Fruit fly (Drosophila melanogaster): Measurements from ENCODE around the gene Bin1.

Gene Bin1

DNA sequence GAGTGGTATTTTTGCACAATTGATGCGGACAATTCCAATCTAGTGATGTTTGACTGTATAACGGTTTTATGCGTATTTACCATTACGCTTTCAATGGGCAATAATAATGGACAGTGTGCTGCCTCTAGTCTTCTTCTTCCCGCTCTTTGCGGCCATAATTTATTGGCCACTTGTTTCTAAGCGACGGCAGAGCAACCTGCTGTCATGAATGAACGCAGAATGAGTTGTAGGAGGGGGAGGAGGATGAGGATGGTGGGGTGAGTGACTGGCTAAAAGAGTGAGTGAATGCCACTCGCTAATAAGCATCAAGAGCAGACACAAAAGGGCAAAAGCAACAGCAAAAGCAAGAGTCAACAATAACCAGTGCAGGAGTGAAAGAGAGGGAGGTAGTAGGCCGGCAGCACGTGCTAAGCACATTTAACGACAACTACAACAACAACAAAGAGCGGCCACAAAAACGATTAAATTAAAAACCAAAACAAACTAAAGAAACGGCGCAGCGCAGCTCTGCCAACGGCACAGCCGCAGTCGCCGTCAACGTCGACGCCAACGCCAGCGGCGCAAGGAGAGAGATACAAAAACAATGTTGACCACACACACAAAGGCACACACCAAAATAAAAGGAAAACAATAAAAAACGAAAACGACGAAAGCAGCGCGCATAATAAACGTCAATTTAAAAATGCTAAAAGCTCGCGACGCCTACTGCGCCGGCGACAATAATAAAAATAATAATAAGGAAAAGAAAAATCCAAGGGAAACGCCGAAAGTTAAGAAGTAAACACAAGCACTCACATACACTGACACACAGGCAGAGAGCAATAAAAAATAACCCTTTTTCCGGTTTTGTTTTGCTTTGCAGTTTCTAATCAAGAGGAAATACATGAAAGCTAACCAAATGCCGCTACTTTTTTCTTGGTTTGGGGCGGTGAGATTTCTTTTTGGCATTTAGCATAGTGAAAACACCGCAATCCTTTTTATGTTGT, 39.6 kb upstream of the Bin1 start:
- no peak for TF ChIP-seq psq (optimal IDR thresholded peaks at IDR 0.05)

DNA sequence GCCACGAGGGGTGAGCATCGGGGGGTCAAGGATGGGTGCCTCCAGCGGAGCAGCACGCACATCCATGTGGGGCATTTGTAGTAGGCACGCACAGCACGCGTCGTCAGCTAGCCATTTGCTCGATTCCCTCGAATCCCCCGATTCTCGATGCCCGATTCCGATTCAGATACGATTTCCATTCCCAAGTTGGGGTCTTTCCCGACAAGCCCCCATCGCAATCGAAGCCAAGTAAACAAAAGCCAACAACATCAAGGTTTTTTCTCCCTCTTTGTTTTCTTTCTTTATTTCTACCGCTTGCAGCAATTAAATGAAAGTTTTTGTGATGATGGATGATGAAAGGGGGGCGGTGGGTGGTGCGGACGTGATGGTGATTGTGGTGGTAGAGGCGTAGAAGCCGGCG, 37.7 kb upstream of the Bin1 start:
- TF ChIP-seq psq (optimal IDR thresholded peaks at IDR 0.05) (no peak), ttk (optimal IDR thresholded peaks at IDR 0.05) (no peak), h (optimal IDR thresholded peaks at IDR 0.05) (no peak), insv (optimal IDR thresholded peaks at IDR 0.05) (no peak), Sin3A (optimal IDR thresholded peaks at IDR 0.05) (no peak), Myc (optimal IDR thresholded peaks at IDR 0.05) (no peak)

DNA sequence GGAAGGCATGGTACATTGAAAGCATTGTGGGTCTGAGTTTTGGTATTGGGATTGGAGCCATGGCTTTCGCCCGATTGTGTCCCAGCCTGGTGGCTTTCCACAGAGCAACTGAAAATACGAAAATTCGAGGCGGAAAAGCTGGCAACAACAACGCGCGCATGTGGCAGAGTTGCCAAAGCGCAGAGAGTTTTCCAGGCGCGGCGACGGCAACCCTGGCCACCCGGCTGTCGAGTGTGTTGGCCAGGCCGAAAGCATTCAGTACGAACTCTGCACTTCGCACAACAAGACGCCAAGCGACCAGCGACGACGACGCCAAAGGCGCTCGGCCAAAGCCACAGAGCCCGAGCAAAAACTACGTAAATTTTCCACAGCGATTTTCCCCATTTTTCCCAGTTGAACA, 36.4 kb upstream of the Bin1 start:
- TF ChIP-seq Sin3A (optimal IDR thresholded peaks at IDR 0.05) (no peak), h (optimal IDR thresholded peaks at IDR 0.05) (no peak), insv (optimal IDR thresholded peaks at IDR 0.05) (no peak), Myc (optimal IDR thresholded peaks at IDR 0.05) (no peak), ttk (optimal IDR thresholded peaks at IDR 0.05) (no peak), psq (optimal IDR thresholded peaks at IDR 0.05) (no peak)

DNA sequence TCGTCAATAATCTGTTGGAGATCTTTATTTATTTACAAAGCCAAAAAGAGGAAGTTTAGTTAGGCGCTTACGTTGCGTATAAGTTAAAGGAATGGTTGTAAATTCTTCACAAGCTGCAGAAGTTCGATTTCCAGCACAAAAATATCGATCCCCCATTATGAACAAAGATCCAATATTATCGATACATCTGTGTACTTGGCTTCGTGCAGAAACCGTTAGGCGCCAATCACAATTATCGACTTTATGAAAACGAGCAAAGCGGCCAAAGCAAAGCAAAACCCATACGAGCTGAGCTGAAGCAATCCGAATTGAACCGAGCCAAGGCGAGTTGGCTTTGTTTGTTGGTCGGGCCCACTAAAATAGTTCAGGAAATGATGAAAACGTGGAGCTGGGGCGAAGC, 36.0 kb upstream of the Bin1 start, which contains the start of gene tara:
Gene tara, plus strand, starts transcription at position 301 of the 400 bp plus-strand sequence.
- TF ChIP-seq h (optimal IDR thresholded peaks at IDR 0.05) (no peak), Myc (optimal IDR thresholded peaks at IDR 0.05) (no peak), insv (optimal IDR thresholded peaks at IDR 0.05) (no peak), Sin3A (optimal IDR thresholded peaks at IDR 0.05) (no peak), psq (optimal IDR thresholded peaks at IDR 0.05) (no peak), ttk (optimal IDR thresholded peaks at IDR 0.05) (no peak)

DNA sequence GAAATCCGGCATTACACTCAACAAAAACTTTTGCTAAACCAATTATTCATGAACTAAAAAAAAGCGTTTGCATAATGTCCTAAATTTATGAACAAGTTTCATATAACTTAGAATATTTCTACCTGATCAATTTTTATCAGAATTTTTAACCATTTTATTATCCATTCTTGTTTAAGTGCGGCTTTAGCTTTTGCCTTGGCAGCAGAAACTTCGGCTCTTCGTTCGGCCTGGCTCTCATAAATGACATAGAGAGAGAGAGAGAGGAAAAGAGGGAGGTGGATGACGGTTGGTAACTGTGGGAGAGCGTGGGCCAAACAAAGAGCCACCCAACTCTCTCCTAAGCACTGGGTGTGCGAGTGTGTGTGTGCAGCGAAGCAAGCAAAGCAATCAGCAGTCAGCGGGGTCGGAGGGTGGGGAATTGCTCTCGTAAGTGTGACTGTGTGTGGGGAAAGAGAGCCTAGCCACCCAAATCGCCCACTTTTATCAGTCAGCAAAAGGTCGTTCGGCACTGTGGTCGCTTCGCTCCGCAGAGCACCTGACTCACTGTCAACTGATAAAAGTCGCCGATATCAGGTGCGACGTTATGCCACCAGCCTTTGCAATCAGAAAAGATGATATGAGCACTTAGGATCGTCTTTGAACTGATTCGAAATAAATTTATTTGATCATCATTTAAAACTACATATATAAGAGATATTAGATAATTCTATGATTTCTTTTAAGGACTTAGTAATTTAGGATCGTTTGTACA, 35.2 kb upstream of the Bin1 start:
- TF ChIP-seq insv (optimal IDR thresholded peaks at IDR 0.05) (no peak), h (optimal IDR thresholded peaks at IDR 0.05) (no peak), Sin3A (optimal IDR thresholded peaks at IDR 0.05) (no peak), Myc (optimal IDR thresholded peaks at IDR 0.05) (no peak), psq (optimal IDR thresholded peaks at IDR 0.05) (no peak)

DNA sequence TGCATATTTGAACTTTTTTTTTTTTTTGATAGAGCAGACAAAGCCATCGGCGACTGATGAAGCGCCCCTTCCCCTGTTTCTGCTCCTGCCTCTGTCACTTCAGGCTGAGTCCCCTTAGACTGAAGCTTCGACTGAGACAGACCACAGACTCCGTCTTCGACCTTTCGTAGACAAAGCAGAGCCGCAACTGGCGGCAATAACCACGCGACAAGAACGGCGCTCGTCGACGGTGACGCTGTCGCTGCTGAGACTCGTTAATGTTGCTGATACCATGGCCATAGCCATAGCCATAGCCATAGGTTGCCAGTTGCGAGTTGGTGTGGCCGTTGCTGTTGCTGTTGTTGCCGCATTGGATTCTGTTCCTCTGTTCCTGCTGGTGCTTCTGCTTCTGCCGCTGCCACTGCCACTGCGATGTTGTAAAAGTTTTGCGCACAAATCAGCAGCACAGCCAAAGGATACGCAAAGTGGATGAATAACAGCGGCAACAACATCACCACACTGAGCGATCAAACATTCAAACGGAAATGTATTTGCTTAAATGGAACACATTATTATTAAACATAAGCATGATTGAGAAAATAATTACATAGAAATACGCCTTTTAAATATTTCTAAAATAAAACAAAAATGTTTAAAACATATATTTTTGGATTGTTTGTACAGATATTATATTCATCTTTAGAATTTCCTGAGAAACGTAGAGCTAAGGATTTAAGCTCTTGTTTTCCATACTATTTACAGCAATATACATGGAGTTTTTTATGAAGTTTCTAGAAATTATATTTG, 34.1 kb upstream of the Bin1 start:
- TF ChIP-seq Sin3A (optimal IDR thresholded peaks at IDR 0.05) (no peak), Myc (optimal IDR thresholded peaks at IDR 0.05) (no peak)

DNA sequence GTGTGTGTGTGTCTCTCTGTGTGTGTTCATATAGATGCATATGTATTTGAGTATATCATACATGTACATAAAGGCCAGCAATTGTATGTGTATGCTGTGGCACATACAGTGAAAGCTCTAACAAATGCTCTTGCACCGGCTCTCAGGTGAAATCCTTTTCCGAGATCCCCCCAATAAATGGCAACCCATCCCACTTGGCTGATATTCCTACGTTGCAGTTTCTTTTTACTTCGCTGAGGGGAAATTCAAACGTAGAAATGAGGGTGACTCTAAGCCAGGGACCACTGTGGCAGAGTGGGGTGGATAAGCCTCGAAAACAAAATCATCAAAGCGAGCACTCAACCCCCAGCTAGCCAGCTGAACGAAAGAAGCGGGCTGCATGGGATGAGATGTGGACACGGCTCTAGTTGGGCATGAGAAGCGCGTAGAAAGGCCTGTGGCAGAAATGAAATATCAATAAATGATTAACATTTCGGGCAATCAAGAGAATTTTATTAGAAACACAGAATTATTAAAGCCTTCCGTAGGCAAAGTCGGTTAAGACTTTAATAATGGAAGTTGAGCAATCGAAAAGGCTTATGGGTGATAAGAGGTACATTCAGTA, 33.0 kb upstream of the Bin1 start:
- no peak for TF ChIP-seq psq (optimal IDR thresholded peaks at IDR 0.05)
- no peak for TF ChIP-seq Sin3A (optimal IDR thresholded peaks at IDR 0.05)
- no peak for TF ChIP-seq Myc (optimal IDR thresholded peaks at IDR 0.05)
- TF ChIP-seq h (optimal IDR thresholded peaks at IDR 0.05): no peak
- TF ChIP-seq ttk (optimal IDR thresholded peaks at IDR 0.05): no peak
- no peak for TF ChIP-seq insv (optimal IDR thresholded peaks at IDR 0.05)

DNA sequence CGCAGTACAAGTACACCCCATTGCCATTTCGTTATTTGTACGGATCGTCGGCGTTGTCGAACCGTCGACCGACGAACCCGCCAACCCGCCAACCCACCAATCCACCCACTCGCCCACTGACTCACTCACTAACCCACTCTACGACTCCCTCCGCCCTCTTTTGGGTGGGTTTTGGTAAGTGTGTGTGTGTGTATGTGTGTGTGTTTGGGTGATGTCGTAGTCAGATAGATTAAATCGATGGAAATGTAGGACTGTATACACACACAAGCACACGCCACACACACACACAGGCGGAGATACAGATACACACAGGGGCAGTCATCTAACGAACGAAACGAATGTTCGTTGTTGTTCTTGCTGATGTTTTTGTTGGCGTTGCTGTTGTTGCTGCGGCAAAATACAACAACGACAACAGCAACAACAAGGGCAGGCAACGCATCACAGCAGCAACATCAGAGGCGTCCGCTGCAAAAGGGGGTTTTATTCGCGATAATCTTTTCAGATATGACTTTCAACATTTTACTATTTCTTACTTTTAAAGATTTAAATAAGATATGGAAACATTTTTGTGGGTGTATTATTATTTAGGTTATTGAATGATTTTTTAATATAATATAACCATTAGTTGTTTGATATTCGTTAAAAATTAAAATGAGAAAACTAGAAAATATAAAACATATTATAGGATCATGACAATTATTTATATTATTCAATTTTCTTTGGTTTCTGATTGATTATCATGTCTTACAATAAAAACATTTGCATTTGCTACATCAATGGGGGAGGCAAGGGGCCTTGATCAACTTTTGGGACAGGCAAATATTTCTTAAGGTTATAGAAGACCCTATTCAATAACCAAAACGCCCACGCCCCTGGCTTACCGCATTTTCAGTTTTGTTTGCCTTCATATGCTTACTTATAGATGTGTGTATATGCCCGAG, 32.3 kb upstream of the Bin1 start:
- TF ChIP-seq insv (optimal IDR thresholded peaks at IDR 0.05) (no peak), Sin3A (optimal IDR thresholded peaks at IDR 0.05) (no peak)

DNA sequence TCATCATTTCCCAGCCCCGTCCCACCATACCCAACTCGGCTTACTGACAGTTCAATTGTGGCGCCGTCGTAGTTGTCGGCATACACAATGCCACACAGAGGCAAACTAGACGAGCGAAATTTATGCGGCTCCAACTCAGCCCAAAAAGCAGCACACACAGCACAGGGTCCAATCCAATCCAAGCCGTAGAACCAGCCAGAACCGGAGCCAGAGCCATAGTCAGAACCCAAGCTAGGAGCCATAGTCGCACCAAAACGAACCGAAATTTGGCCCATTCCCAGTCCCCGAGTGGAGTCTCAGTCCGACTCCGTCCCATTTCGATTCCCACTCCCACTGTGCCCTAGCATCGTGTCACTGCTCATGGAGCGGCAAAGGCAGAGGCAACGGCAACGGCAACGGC, 31.5 kb upstream of the Bin1 start:
- no peak for TF ChIP-seq h (optimal IDR thresholded peaks at IDR 0.05)
- TF ChIP-seq Sin3A (optimal IDR thresholded peaks at IDR 0.05): no peak
- TF ChIP-seq ttk (optimal IDR thresholded peaks at IDR 0.05): no peak
- no peak for TF ChIP-seq psq (optimal IDR thresholded peaks at IDR 0.05)
- no peak for TF ChIP-seq Myc (optimal IDR thresholded peaks at IDR 0.05)
- TF ChIP-seq insv (optimal IDR thresholded peaks at IDR 0.05): no peak

DNA sequence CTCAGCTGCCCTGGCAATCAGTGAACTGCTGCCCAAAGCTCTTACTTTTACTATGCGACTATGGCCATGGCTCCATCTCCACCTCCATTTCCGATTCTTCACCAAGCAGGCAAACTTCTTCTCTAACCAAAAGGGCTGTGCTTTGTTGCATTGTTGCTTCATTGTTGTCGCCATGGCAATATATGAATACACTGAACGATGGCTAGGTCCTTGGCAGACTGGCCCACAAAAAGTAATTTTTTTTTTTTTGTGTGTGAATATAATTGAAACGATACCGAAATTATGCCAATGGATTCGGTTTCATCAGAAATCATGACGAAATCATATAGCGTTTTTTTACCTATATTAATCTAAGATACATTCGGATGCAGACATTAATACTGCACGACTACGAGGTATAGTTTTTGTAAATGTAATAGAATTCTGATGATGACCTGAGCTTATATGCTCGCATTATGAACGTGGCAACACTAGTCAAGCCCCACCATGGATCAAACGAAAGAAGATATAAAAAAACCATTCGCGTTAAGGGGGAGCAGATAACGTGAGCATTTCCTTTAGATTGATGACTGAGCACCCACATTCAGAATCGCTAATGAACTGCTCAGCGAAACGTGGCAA, 30.8 kb upstream of the Bin1 start:
- TF ChIP-seq ttk (optimal IDR thresholded peaks at IDR 0.05): no peak
- TF ChIP-seq Sin3A (optimal IDR thresholded peaks at IDR 0.05): no peak
- no peak for TF ChIP-seq insv (optimal IDR thresholded peaks at IDR 0.05)
- TF ChIP-seq psq (optimal IDR thresholded peaks at IDR 0.05): no peak
- no peak for TF ChIP-seq h (optimal IDR thresholded peaks at IDR 0.05)
- no peak for TF ChIP-seq Myc (optimal IDR thresholded peaks at IDR 0.05)

All from Kc167 (cell line).